Fruit fly (Drosophila melanogaster) whole organism, embryonic: Measurements from ENCODE around the gene CG4854.

Experiments used
- Atf-2 ChIP-seq: fragments of 200-800 bp; sonication (Bioruptor generic); optimal IDR thresholded peaks from 2 replicates; lab custom pipeline; 2016; ENCODE audit warnings: missing biosample characterization, missing genetic modification characterization
- CG10366 ChIP-seq: fragments of 200-800 bp; sonication (Bioruptor generic); IDR thresholded peaks from 2 replicates; pipeline ENCODE4 v1.3.6; 2022; ENCODE audit warnings: missing biosample characterization, missing genetic modification characterization
- CG13624 ChIP-seq: fragments of 200-800 bp; sonication (Bioruptor generic); optimal IDR thresholded peaks from 2 replicates; lab custom pipeline; 2016; ENCODE audit warnings: missing biosample characterization, missing genetic modification characterization
- CG13775 ChIP-seq: fragments of 200-800 bp; sonication (Bioruptor generic); optimal IDR thresholded peaks from 3 replicates; lab custom pipeline; 2017; ENCODE audit warnings: missing biosample characterization, mild to moderate bottlenecking, missing genetic modification characterization
- CG14965 ChIP-seq: fragments of 200-800 bp; sonication (Bioruptor generic); optimal IDR thresholded peaks from 2 replicates; lab custom pipeline; 2016; ENCODE audit warnings: missing biosample characterization, missing genetic modification characterization, borderline replicate concordance
- CG16779 ChIP-seq: fragments of 200-800 bp; sonication (Bioruptor generic); IDR thresholded peaks from 2 replicates; pipeline ENCODE4 v1.3.6; 2022; ENCODE audit warnings: missing biosample characterization, missing genetic modification characterization
- CG18764 ChIP-seq: fragments of 200-800 bp; sonication (Bioruptor generic); optimal IDR thresholded peaks from 3 replicates; lab custom pipeline; 2016; ENCODE audit warnings: missing biosample characterization, missing genetic modification characterization
- CG2199 ChIP-seq: fragments of 200-800 bp; sonication (Bioruptor generic); IDR thresholded peaks from 3 replicates; pipeline ENCODE4 v1.3.6; 2022; ENCODE audit warnings: missing biosample characterization, missing genetic modification characterization
- CG32532 ChIP-seq: fragments of 200-800 bp; sonication (Bioruptor generic); IDR thresholded peaks from 2 replicates; pipeline ENCODE4 v1.3.6; 2022; ENCODE audit warnings: missing biosample characterization, missing genetic modification characterization
- CG32767 ChIP-seq: fragments of 200-800 bp; sonication (Bioruptor generic); IDR thresholded peaks from 2 replicates; pipeline ENCODE4 v1.3.6; 2022; ENCODE audit warnings: missing biosample characterization, missing genetic modification characterization
- CG4707 ChIP-seq: fragments of 200-800 bp; sonication (Bioruptor generic); optimal IDR thresholded peaks from 2 replicates; lab custom pipeline; 2018; ENCODE audit warnings: missing biosample characterization, mild to moderate bottlenecking, missing genetic modification characterization, moderate library complexity
- CG6791 ChIP-seq: fragments of 200-800 bp; sonication (Bioruptor generic); IDR thresholded peaks from 3 replicates; pipeline ENCODE4 v1.3.6; 2022; ENCODE audit warnings: missing biosample characterization, missing genetic modification characterization; ENCODE audit not compliant: partially characterized antibody
- CG6813 ChIP-seq: fragments of 200-800 bp; sonication (Bioruptor generic); optimal IDR thresholded peaks from 2 replicates; lab custom pipeline; 2017; ENCODE audit warnings: missing biosample characterization, missing genetic modification characterization, mild to moderate bottlenecking, moderate library complexity, missing genetic modification reagents
- CG7839 ChIP-seq: fragments of 200-800 bp; sonication (Bioruptor generic); optimal IDR thresholded peaks from 3 replicates; lab custom pipeline; 2018; ENCODE audit warnings: missing biosample characterization, mild to moderate bottlenecking, missing genetic modification characterization, moderate library complexity
- CG8281 ChIP-seq: fragments of 200-800 bp; sonication (Bioruptor generic); optimal IDR thresholded peaks from 2 replicates; lab custom pipeline; 2018; ENCODE audit warnings: missing biosample characterization, mild to moderate bottlenecking, missing genetic modification characterization, moderate library complexity
- CHES-1-like ChIP-seq: fragments of 200-800 bp; sonication (Bioruptor generic); optimal IDR thresholded peaks from 2 replicates; lab custom pipeline; 2016; ENCODE audit warnings: missing biosample characterization, missing genetic modification characterization
- Chrac-16 ChIP-seq: fragments of 200-800 bp; sonication (Bioruptor generic); optimal IDR thresholded peaks from 3 replicates; lab custom pipeline; 2016; ENCODE audit warnings: missing biosample characterization, missing genetic modification characterization
- CrebB ChIP-seq: fragments of 200-800 bp; sonication (Bioruptor generic); optimal IDR thresholded peaks from 3 replicates; lab custom pipeline; 2018; ENCODE audit warnings: missing biosample characterization, mild to moderate bottlenecking, missing genetic modification characterization
- Doc2 ChIP-seq: fragments of 200-800 bp; sonication (Bioruptor generic); IDR thresholded peaks from 2 replicates; pipeline ENCODE4 v1.3.6; 2022; ENCODE audit warnings: missing biosample characterization, missing genetic modification characterization
- ERR ChIP-seq: fragments of 200-800 bp; sonication (Bioruptor generic); optimal IDR thresholded peaks from 2 replicates; lab custom pipeline; 2016; ENCODE audit warnings: missing biosample characterization, missing genetic modification characterization
- HLH3B ChIP-seq: fragments of 200-800 bp; sonication (Bioruptor generic); IDR thresholded peaks from 2 replicates; pipeline ENCODE4 v1.3.6; 2022; ENCODE audit warnings: missing biosample characterization, missing genetic modification characterization
- Hand ChIP-seq: fragments of 200-800 bp; sonication (Bioruptor generic); optimal IDR thresholded peaks from 2 replicates; lab custom pipeline; 2017; ENCODE audit warnings: mild to moderate bottlenecking, missing biosample characterization, missing genetic modification reagents, missing genetic modification characterization
- Myb ChIP-seq: fragments of 200-800 bp; sonication (Bioruptor generic); optimal IDR thresholded peaks from 2 replicates; lab custom pipeline; 2016; ENCODE audit warnings: missing biosample characterization, missing genetic modification characterization
- Optix ChIP-seq: fragments of 200-800 bp; sonication (Bioruptor generic); IDR thresholded peaks from 3 replicates; pipeline ENCODE4 v1.3.6; 2022; ENCODE audit warnings: missing biosample characterization, missing genetic modification characterization
- Poxn ChIP-seq: fragments of 200-800 bp; sonication (Bioruptor generic); IDR thresholded peaks from 2 replicates; pipeline ENCODE4 v1.3.6; 2022; ENCODE audit warnings: missing biosample characterization, missing genetic modification characterization
- Xrp1 ChIP-seq: fragments of 200-800 bp; sonication (Bioruptor generic); IDR thresholded peaks from 2 replicates; pipeline ENCODE4 v1.3.6; 2022; ENCODE audit warnings: missing biosample characterization, missing genetic modification characterization
- az2 ChIP-seq: fragments of 200-800 bp; sonication (Bioruptor generic); optimal IDR thresholded peaks from 3 replicates; lab custom pipeline; 2016; ENCODE audit warnings: missing biosample characterization, missing genetic modification characterization
- btn ChIP-seq: fragments of 200-800 bp; sonication (Bioruptor generic); optimal IDR thresholded peaks from 2 replicates; lab custom pipeline; 2016; ENCODE audit warnings: missing biosample characterization, missing genetic modification characterization
- chif ChIP-seq, 2 experiments: fragments of 200-800 bp; sonication (Bioruptor generic); optimal IDR thresholded peaks; 3 replicates each; lab custom pipeline; 2016; ENCODE audit warnings: missing biosample characterization in 2 of 2, missing genetic modification characterization in 2 of 2
- dm ChIP-seq: fragments of 200-800 bp; sonication (Bioruptor generic); optimal IDR thresholded peaks from 3 replicates; lab custom pipeline; 2016; ENCODE audit warnings: missing biosample characterization, missing genetic modification characterization
- fd64A ChIP-seq: fragments of 200-800 bp; sonication (Bioruptor generic); optimal IDR thresholded peaks from 3 replicates; lab custom pipeline; 2018; ENCODE audit warnings: missing biosample characterization, mild to moderate bottlenecking, missing genetic modification characterization
- fru ChIP-seq: fragments of >200 bp; optimal IDR thresholded peaks from 2 replicates; lab custom pipeline; 2017
- gce ChIP-seq: fragments of 200-800 bp; sonication (Bioruptor generic); IDR thresholded peaks from 3 replicates; pipeline ENCODE4 v1.3.6; 2022; ENCODE audit warnings: missing biosample characterization, missing genetic modification characterization
- gfzf ChIP-seq: fragments of 200-800 bp; sonication (Bioruptor generic); optimal IDR thresholded peaks from 2 replicates; lab custom pipeline; 2016; ENCODE audit warnings: missing biosample characterization, mild to moderate bottlenecking, missing genetic modification characterization, moderate library complexity
- grn ChIP-seq: fragments of 200-800 bp; sonication (Bioruptor generic); optimal IDR thresholded peaks from 3 replicates; lab custom pipeline; 2017; ENCODE audit warnings: missing biosample characterization, missing genetic modification characterization
- gsb ChIP-seq: fragments of 200-800 bp; sonication (Bioruptor generic); IDR thresholded peaks from 2 replicates; pipeline ENCODE4 v1.3.6; 2022; ENCODE audit warnings: missing biosample characterization, missing genetic modification characterization
- hb ChIP-seq: fragments of 200-800 bp; sonication (Bioruptor generic); IDR thresholded peaks from 3 replicates; pipeline ENCODE4 v1.3.6; 2022; ENCODE audit warnings: missing biosample characterization, missing genetic modification characterization; ENCODE audit not compliant: partially characterized antibody
- kay ChIP-seq: fragments of 200-800 bp; sonication (Bioruptor generic); optimal IDR thresholded peaks from 2 replicates; lab custom pipeline; 2016; ENCODE audit warnings: missing biosample characterization, missing genetic modification characterization
- lab ChIP-seq: fragments of 200-800 bp; sonication (Bioruptor generic); optimal IDR thresholded peaks from 3 replicates; lab custom pipeline; 2017; ENCODE audit warnings: missing biosample characterization, missing genetic modification characterization, mild to moderate bottlenecking, moderate library complexity, missing genetic modification reagents
- odd ChIP-seq: fragments of 200-800 bp; sonication (Bioruptor generic); optimal IDR thresholded peaks from 2 replicates; lab custom pipeline; 2017; ENCODE audit warnings: missing biosample characterization, mild to moderate bottlenecking, missing genetic modification characterization
- pfk ChIP-seq: fragments of 200-800 bp; sonication (Bioruptor generic); optimal IDR thresholded peaks from 2 replicates; lab custom pipeline; 2018; ENCODE audit warnings: missing biosample characterization, mild to moderate bottlenecking, missing genetic modification characterization, moderate library complexity
- phol ChIP-seq: fragments of 200-800 bp; sonication (Bioruptor generic); optimal IDR thresholded peaks from 3 replicates; lab custom pipeline; 2018; ENCODE audit warnings: missing biosample characterization, mild to moderate bottlenecking, missing genetic modification characterization, moderate library complexity
- rib ChIP-seq: fragments of 200-800 bp; sonication (Bioruptor generic); IDR thresholded peaks from 2 replicates; pipeline ENCODE4 v1.3.6; 2022; ENCODE audit warnings: missing biosample characterization, missing genetic modification characterization
- schlank ChIP-seq: fragments of 200-800 bp; sonication (Bioruptor generic); optimal IDR thresholded peaks from 2 replicates; lab custom pipeline; 2018; ENCODE audit warnings: missing biosample characterization, mild to moderate bottlenecking, missing genetic modification characterization
- sob ChIP-seq: fragments of 200-800 bp; sonication (Bioruptor generic); IDR thresholded peaks from 2 replicates; pipeline ENCODE4 v1.3.6; 2022; ENCODE audit warnings: missing biosample characterization, missing genetic modification characterization
- sr ChIP-seq: fragments of 200-800 bp; sonication (Bioruptor generic); IDR thresholded peaks from 3 replicates; pipeline ENCODE4 v1.3.6; 2022; ENCODE audit warnings: missing biosample characterization, missing genetic modification characterization
- stwl ChIP-seq: fragments of 200-800 bp; sonication (Bioruptor generic); optimal IDR thresholded peaks from 3 replicates; lab custom pipeline; 2018; ENCODE audit warnings: missing biosample characterization, mild to moderate bottlenecking, missing genetic modification characterization, moderate library complexity
- trem ChIP-seq: fragments of 200-800 bp; optimal IDR thresholded peaks from 3 replicates; lab custom pipeline; 2019; ENCODE audit warnings: missing biosample characterization, mild to moderate bottlenecking, missing genetic modification characterization, moderate library complexity
- unc-4 ChIP-seq: fragments of 200-800 bp; sonication (Bioruptor generic); IDR thresholded peaks from 2 replicates; pipeline ENCODE4 v1.3.6; 2022; ENCODE audit warnings: missing biosample characterization, missing genetic modification characterization; ENCODE audit not compliant: partially characterized antibody
- wek ChIP-seq: fragments of 200-800 bp; sonication (Bioruptor generic); optimal IDR thresholded peaks from 3 replicates; lab custom pipeline; 2018; ENCODE audit warnings: missing biosample characterization, mild to moderate bottlenecking, missing genetic modification characterization, moderate library complexity
- z ChIP-seq: fragments of 200-800 bp; sonication (Bioruptor generic); IDR thresholded peaks from 3 replicates; pipeline ENCODE4 v1.3.6; 2022; ENCODE audit warnings: missing biosample characterization, missing genetic modification characterization

Gene CG4854

dm6 chr3R:19998418-19998817 lies 29.4 kb upstream of the CG4854 start (continued):
- peak; percentile 62 for TF ChIP-seq CG6813
- TF ChIP-seq CG2199, result peak; percentile 77; the same call in 1 of the 3 replicates
- TF ChIP-seq gsb (GFP tag; lab: Robert Waterston, UW), result peak; percentile 37; the same call in 1 of the 2 replicates
- TF ChIP-seq Doc2 (GFP tag; lab: Robert Waterston, UW), result no peak
- no peak for TF ChIP-seq z (GFP tag; lab: Robert Waterston, UW)
- TF ChIP-seq HLH3B (GFP tag; lab: Robert Waterston, UW), result peak; percentile 85
- peak; percentile 49 for TF ChIP-seq Myb (GFP tag; lab: Kevin White, UChicago)
- TF ChIP-seq btn (GFP tag; lab: Kevin White, UChicago), result peak; percentile 64
- TF ChIP-seq CG7839 (tag; lab: Kevin White, UChicago), result peak; percentile 75
- TF ChIP-seq phol (tag; lab: Kevin White, UChicago), result peak; percentile 80
- peak; percentile 82 to 87 for TF ChIP-seq chif (GFP tag; optimal IDR thresholded peaks at IDR 0.05; lab: Kevin White, UChicago)
- peak; percentile 67; the same call in 1 of the 2 replicates for TF ChIP-seq CG32532
- TF ChIP-seq gfzf (GFP tag; lab: Kevin White, UChicago), result no peak
- TF ChIP-seq CG14965 (GFP tag; lab: Kevin White, UChicago), result no peak
- TF ChIP-seq Poxn (GFP tag; lab: Robert Waterston, UW), result no peak
- peak; percentile 74 for TF ChIP-seq sob (GFP tag; lab: Robert Waterston, UW)
- TF ChIP-seq rib (GFP tag; lab: Robert Waterston, UW), result no peak
- peak; percentile 71 for TF ChIP-seq CHES-1-like (GFP tag; lab: Kevin White, UChicago)
- TF ChIP-seq Optix (GFP tag; lab: Robert Waterston, UW), result peak; percentile 88
- no peak for TF ChIP-seq pfk (GFP tag; lab: Kevin White, UChicago)
- TF ChIP-seq Xrp1, result peak; percentile 87
- TF ChIP-seq CG4707 (GFP tag; lab: Kevin White, UChicago), result peak; percentile 54
- TF ChIP-seq CG13775 (GFP tag; lab: Kevin White, UChicago), result peak; percentile 45
- TF ChIP-seq Chrac-16 (GFP tag; lab: Kevin White, UChicago), result peak; percentile 71
- TF ChIP-seq unc-4 (GFP tag; lab: Robert Waterston, UW), result no peak
- 0 out of 2 replicates have a peak, but pooled peaks have one; percentile 43 for TF ChIP-seq CG16779 (GFP tag; lab: Robert Waterston, UW)
- no peak for TF ChIP-seq hb (GFP tag; lab: Robert Waterston, UW)
- TF ChIP-seq CG13624, result peak; percentile 29
- TF ChIP-seq schlank (tag; lab: Kevin White, UChicago), result no peak
- peak; percentile 68 for TF ChIP-seq trem (tag; lab: Kevin White, UChicago)
- peak; percentile 20; the same call in 1 of the 3 replicates for TF ChIP-seq sr (GFP tag; lab: Robert Waterston, UW)
- TF ChIP-seq wek (GFP tag; lab: Kevin White, UChicago), result peak; percentile 62
- TF ChIP-seq gce, result 0 out of 3 replicates have a peak, but pooled peaks have one; percentile 46
- peak; percentile 44 for TF ChIP-seq dm (GFP tag; lab: Kevin White, UChicago)
- peak; percentile 27 for TF ChIP-seq stwl (tag; lab: Kevin White, UChicago)
- peak; percentile 75 for TF ChIP-seq lab (GFP tag; lab: Kevin White, UChicago)
- TF ChIP-seq Atf-2, result peak; percentile 59
- TF ChIP-seq ERR, result no peak
- 0 out of 2 replicates have a peak, but pooled peaks have one; percentile 46 for TF ChIP-seq CG32767 (GFP tag; lab: Robert Waterston, UW)
- TF ChIP-seq fd64A (GFP tag; lab: Kevin White, UChicago), result peak; percentile 74
- peak; percentile 84 for TF ChIP-seq az2
- peak; percentile 22 for TF ChIP-seq CG8281 (tag; lab: Kevin White, UChicago)
- peak; percentile 22 for TF ChIP-seq kay (GFP tag; lab: Kevin White, UChicago)
- TF ChIP-seq CG18764, result peak; percentile 56
- TF ChIP-seq odd (GFP tag; lab: Kevin White, UChicago), result peak; percentile 53
- TF ChIP-seq fru (lab: Kevin White, UChicago), result no peak
- peak; percentile 39 for TF ChIP-seq CrebB (tag; lab: Kevin White, UChicago)
- no peak for TF ChIP-seq Hand (GFP tag; lab: Kevin White, UChicago)
- no peak for TF ChIP-seq CG6791 (GFP tag; lab: Robert Waterston, UW)
- peak; percentile 79 for TF ChIP-seq CG10366 (GFP tag; lab: Robert Waterston, UW)
- no peak for TF ChIP-seq grn (GFP tag; lab: Kevin White, UChicago)
